Fruit fly (Drosophila melanogaster) S2 (cell line): ENCODE results near the gene Naa40.

Source experiments
- CG8478 ChIP-seq: fragments of >200 bp; optimal IDR thresholded peaks from 2 replicates; lab custom pipeline; 2018
- CTCF ChIP-seq, 2 experiments: fragments of >200 bp; optimal IDR thresholded peaks; 2 replicates each; lab custom pipeline; 2018

DNA sequence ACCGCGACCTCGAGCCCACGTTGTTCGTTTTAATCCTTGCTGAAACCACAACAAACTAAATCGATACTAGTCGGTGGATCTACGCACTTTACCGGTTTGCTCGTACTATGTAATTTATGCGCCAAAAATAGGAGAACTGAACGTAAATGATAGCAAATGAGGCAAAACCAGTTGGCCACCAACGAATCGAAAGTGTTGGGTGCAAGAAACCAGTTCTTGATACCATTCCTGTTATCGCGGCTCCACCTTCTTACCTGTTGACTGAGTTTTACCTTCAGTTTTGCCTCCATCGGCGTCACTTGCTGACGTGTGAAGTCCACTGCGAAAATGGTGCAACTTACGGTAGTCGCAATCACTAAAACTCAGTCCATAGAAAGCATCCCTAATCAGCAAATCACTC is 15.3 kb upstream of the Naa40 start:
- TF ChIP-seq CTCF (optimal IDR thresholded peaks at IDR 0.05; lab: Kevin White, UChicago): no peak
- no peak for TF ChIP-seq CG8478
